Fruit fly (Drosophila melanogaster) whole organism, embryonic: ENCODE results near the gene dlt.

Experiments used
- BtbVII ChIP-seq: fragments of 200-800 bp; sonication (Bioruptor generic); optimal IDR thresholded peaks from 3 replicates; lab custom pipeline; 2017; ENCODE audit warnings: missing biosample characterization, mild to moderate bottlenecking, missing genetic modification characterization
- CG10267 ChIP-seq: fragments of 200-800 bp; sonication (Bioruptor generic); optimal IDR thresholded peaks from 2 replicates; lab custom pipeline; 2018; ENCODE audit warnings: missing biosample characterization, mild to moderate bottlenecking, missing genetic modification characterization, moderate library complexity
- CG10462 ChIP-seq: fragments of 200-800 bp; sonication (Bioruptor generic); optimal IDR thresholded peaks from 2 replicates; lab custom pipeline; 2016; ENCODE audit warnings: missing biosample characterization, missing genetic modification characterization
- CG10654 ChIP-seq: fragments of 200-800 bp; sonication (Bioruptor generic); optimal IDR thresholded peaks from 2 replicates; lab custom pipeline; 2016; ENCODE audit warnings: missing biosample characterization, missing genetic modification characterization
- CG11085 ChIP-seq: fragments of 200-800 bp; sonication (Bioruptor generic); IDR thresholded peaks from 2 replicates; pipeline ENCODE4 v1.3.6; 2022; ENCODE audit warnings: missing biosample characterization, missing genetic modification characterization
- CG11696 ChIP-seq: fragments of 200-800 bp; sonication (Bioruptor generic); IDR thresholded peaks from 2 replicates; pipeline ENCODE4 v1.3.6; 2022; ENCODE audit warnings: missing biosample characterization, missing genetic modification characterization
- CG12104 ChIP-seq: fragments of 200-800 bp; sonication (Bioruptor generic); optimal IDR thresholded peaks from 3 replicates; lab custom pipeline; 2016; ENCODE audit warnings: missing biosample characterization, missing genetic modification characterization
- CG16863 ChIP-seq: fragments of 200-800 bp; sonication (Bioruptor generic); optimal IDR thresholded peaks from 3 replicates; lab custom pipeline; 2016; ENCODE audit warnings: missing biosample characterization, missing genetic modification characterization
- CG17385 ChIP-seq: fragments of 200-800 bp; sonication (Bioruptor generic); optimal IDR thresholded peaks from 3 replicates; lab custom pipeline; 2018; ENCODE audit warnings: missing biosample characterization, mild to moderate bottlenecking, missing genetic modification characterization
- CG1792 ChIP-seq: fragments of 200-800 bp; sonication (Bioruptor generic); optimal IDR thresholded peaks from 2 replicates; lab custom pipeline; 2016; ENCODE audit warnings: missing biosample characterization, missing genetic modification characterization
- CG32767 ChIP-seq: fragments of 200-800 bp; sonication (Bioruptor generic); IDR thresholded peaks from 2 replicates; pipeline ENCODE4 v1.3.6; 2022; ENCODE audit warnings: missing biosample characterization, missing genetic modification characterization
- CG3407 ChIP-seq: fragments of 200-800 bp; sonication (Bioruptor generic); optimal IDR thresholded peaks from 2 replicates; lab custom pipeline; 2018; ENCODE audit warnings: missing biosample characterization, mild to moderate bottlenecking, missing genetic modification characterization
- CG34376 ChIP-seq: fragments of 200-800 bp; sonication (Bioruptor generic); optimal IDR thresholded peaks from 2 replicates; lab custom pipeline; 2018; ENCODE audit warnings: missing biosample characterization, mild to moderate bottlenecking, missing genetic modification characterization
- CG4328 ChIP-seq: fragments of 200-800 bp; sonication (Bioruptor generic); optimal IDR thresholded peaks from 3 replicates; lab custom pipeline; 2017; ENCODE audit warnings: missing biosample characterization, missing genetic modification reagents, missing genetic modification characterization
- CG7357 ChIP-seq: fragments of 200-800 bp; sonication (Bioruptor generic); IDR thresholded peaks from 3 replicates; pipeline ENCODE4 v1.3.6; 2022; ENCODE audit warnings: missing biosample characterization, missing genetic modification characterization
- CG7556 ChIP-seq: fragments of 200-800 bp; sonication (Bioruptor generic); optimal IDR thresholded peaks from 2 replicates; lab custom pipeline; 2017; ENCODE audit warnings: missing biosample characterization, mild to moderate bottlenecking, missing genetic modification characterization
- CG8290 ChIP-seq, 3 experiments: fragments of 200-800 bp; sonication (Bioruptor generic); optimal IDR thresholded peaks; 2 replicates each; lab custom pipeline; 2016 to 2019; ENCODE audit warnings: missing biosample characterization in 3 of 3, missing genetic modification characterization in 3 of 3, mild to moderate bottlenecking in 2 of 3, moderate library complexity in 1 of 3
- CG8944 ChIP-seq: fragments of 200-800 bp; sonication (Bioruptor generic); optimal IDR thresholded peaks from 3 replicates; lab custom pipeline; 2016; ENCODE audit warnings: missing biosample characterization, missing genetic modification characterization
- CG9609 ChIP-seq: fragments of 200-800 bp; sonication (Bioruptor generic); optimal IDR thresholded peaks from 3 replicates; lab custom pipeline; 2016; ENCODE audit warnings: missing biosample characterization, missing genetic modification characterization
- Fer3 ChIP-seq: fragments of 200-800 bp; sonication (Bioruptor generic); optimal IDR thresholded peaks from 2 replicates; lab custom pipeline; 2018; ENCODE audit warnings: missing biosample characterization, mild to moderate bottlenecking, missing genetic modification characterization, moderate library complexity
- GATAe ChIP-seq: fragments of 200-800 bp; sonication (Bioruptor generic); conservative IDR thresholded peaks from 2 replicates; pipeline ENCODE4 v1.3.6; 2022; ENCODE audit warnings: missing biosample characterization, missing genetic modification characterization
- H15 ChIP-seq: fragments of 200-800 bp; sonication (Bioruptor generic); IDR thresholded peaks from 3 replicates; pipeline ENCODE4 v1.3.6; 2022; ENCODE audit warnings: missing biosample characterization, missing genetic modification characterization
- Hey ChIP-seq: fragments of 200-800 bp; sonication (Bioruptor generic); optimal IDR thresholded peaks from 3 replicates; lab custom pipeline; 2018; ENCODE audit warnings: missing biosample characterization, mild to moderate bottlenecking, missing genetic modification characterization
- Hsf ChIP-seq: fragments of 200-800 bp; sonication (Bioruptor generic); optimal IDR thresholded peaks from 3 replicates; lab custom pipeline; 2016; ENCODE audit warnings: missing biosample characterization, missing genetic modification characterization
- NFAT ChIP-seq: fragments of 200-800 bp; sonication (Bioruptor generic); IDR thresholded peaks from 2 replicates; pipeline ENCODE4 v1.3.6; 2022; ENCODE audit warnings: missing biosample characterization, missing genetic modification characterization
- Nf-YC ChIP-seq: fragments of 200-800 bp; optimal IDR thresholded peaks from 3 replicates; lab custom pipeline; 2019; ENCODE audit warnings: missing biosample characterization, mild to moderate bottlenecking, missing genetic modification characterization, moderate library complexity
- Poxn ChIP-seq: fragments of 200-800 bp; sonication (Bioruptor generic); IDR thresholded peaks from 2 replicates; pipeline ENCODE4 v1.3.6; 2022; ENCODE audit warnings: missing biosample characterization, missing genetic modification characterization
- Side ChIP-seq: fragments of 200-800 bp; sonication (Bioruptor generic); optimal IDR thresholded peaks from 2 replicates; lab custom pipeline; 2016; ENCODE audit warnings: missing biosample characterization, missing genetic modification characterization
- Sin3A ChIP-seq: fragments of >200 bp; optimal IDR thresholded peaks from 2 replicates; lab custom pipeline; 2018
- Sry-δ ChIP-seq: fragments of 200-800 bp; sonication (Bioruptor generic); optimal IDR thresholded peaks from 2 replicates; lab custom pipeline; 2016; ENCODE audit warnings: missing biosample characterization, missing genetic modification characterization
- Xbp1 ChIP-seq: fragments of 200-800 bp; sonication (Bioruptor generic); optimal IDR thresholded peaks from 3 replicates; lab custom pipeline; 2016; ENCODE audit warnings: missing biosample characterization, mild to moderate bottlenecking, missing genetic modification characterization
- ac ChIP-seq: fragments of 200-800 bp; sonication (Bioruptor generic); optimal IDR thresholded peaks from 3 replicates; lab custom pipeline; 2017; ENCODE audit warnings: missing biosample characterization, mild to moderate bottlenecking, missing genetic modification characterization
- ap ChIP-seq: fragments of 200-800 bp; sonication (Bioruptor generic); IDR thresholded peaks from 2 replicates; pipeline ENCODE4 v1.3.6; 2022; ENCODE audit warnings: missing biosample characterization, missing genetic modification characterization
- ase ChIP-seq: fragments of 200-800 bp; sonication (Bioruptor generic); IDR thresholded peaks from 3 replicates; pipeline ENCODE4 v1.3.6; 2022; ENCODE audit warnings: missing biosample characterization, missing genetic modification characterization
- ash1 ChIP-seq: fragments of 200-800 bp; sonication (Bioruptor generic); optimal IDR thresholded peaks from 2 replicates; lab custom pipeline; 2018; ENCODE audit warnings: missing biosample characterization, mild to moderate bottlenecking, missing genetic modification characterization
- bbx ChIP-seq: fragments of 200-800 bp; sonication (Bioruptor generic); IDR thresholded peaks from 2 replicates; pipeline ENCODE4 v1.3.6; 2022; ENCODE audit warnings: missing biosample characterization, missing genetic modification characterization; ENCODE audit not compliant: partially characterized antibody
- cad ChIP-seq: fragments of >200 bp; optimal IDR thresholded peaks from 2 replicates; lab custom pipeline; 2017; ENCODE audit warnings: missing biosample characterization, missing genetic modification characterization
- dan ChIP-seq: fragments of 200-800 bp; sonication (Bioruptor generic); IDR thresholded peaks from 2 replicates; pipeline ENCODE4 v1.3.6; 2022; ENCODE audit warnings: missing biosample characterization, missing genetic modification characterization
- fd102C ChIP-seq: fragments of 200-800 bp; sonication (Bioruptor generic); optimal IDR thresholded peaks from 2 replicates; lab custom pipeline; 2018; ENCODE audit warnings: missing biosample characterization, mild to moderate bottlenecking, missing genetic modification characterization, moderate library complexity
- ftz-f1 ChIP-seq: fragments of 200-800 bp; sonication (Bioruptor generic); optimal IDR thresholded peaks from 2 replicates; lab custom pipeline; 2016; ENCODE audit warnings: missing biosample characterization, missing genetic modification characterization
- gem ChIP-seq: fragments of 200-800 bp; sonication (Bioruptor generic); optimal IDR thresholded peaks from 2 replicates; lab custom pipeline; 2019; ENCODE audit warnings: missing biosample characterization, mild to moderate bottlenecking, missing genetic modification characterization, moderate library complexity
- gfzf ChIP-seq: fragments of 200-800 bp; sonication (Bioruptor generic); optimal IDR thresholded peaks from 2 replicates; lab custom pipeline; 2016; ENCODE audit warnings: missing biosample characterization, mild to moderate bottlenecking, missing genetic modification characterization, moderate library complexity
- ind ChIP-seq: fragments of 200-800 bp; sonication (Bioruptor generic); optimal IDR thresholded peaks from 3 replicates; lab custom pipeline; 2016; ENCODE audit warnings: missing biosample characterization, missing genetic modification characterization
- inv ChIP-seq: fragments of 200-800 bp; sonication (Bioruptor generic); IDR thresholded peaks from 2 replicates; pipeline ENCODE4 v1.3.6; 2022; ENCODE audit warnings: missing biosample characterization, missing genetic modification characterization; ENCODE audit not compliant: partially characterized antibody
- jigr1 ChIP-seq: fragments of 200-800 bp; sonication (Bioruptor generic); IDR thresholded peaks from 3 replicates; pipeline ENCODE4 v1.3.6; 2022; ENCODE audit warnings: missing biosample characterization, missing genetic modification characterization
- otp ChIP-seq: fragments of 200-800 bp; sonication (Bioruptor generic); IDR thresholded peaks from 3 replicates; pipeline ENCODE4, ENCODE4 v1.3.6; 2022; ENCODE audit warnings: missing biosample characterization, missing genetic modification characterization
- pnt ChIP-seq: fragments of 200-800 bp; sonication (Bioruptor generic); optimal IDR thresholded peaks from 3 replicates; lab custom pipeline; 2016; ENCODE audit warnings: missing biosample characterization, missing genetic modification characterization
- slou ChIP-seq: fragments of 200-800 bp; sonication (Bioruptor generic); optimal IDR thresholded peaks from 3 replicates; lab custom pipeline; 2016; ENCODE audit warnings: missing biosample characterization, missing genetic modification characterization
- ssp ChIP-seq: fragments of 200-800 bp; sonication (Bioruptor generic); IDR thresholded peaks from 2 replicates; pipeline ENCODE4 v1.3.6; 2022; ENCODE audit warnings: missing biosample characterization, missing genetic modification characterization
- stc ChIP-seq: fragments of 200-800 bp; sonication (Bioruptor generic); IDR thresholded peaks from 2 replicates; pipeline ENCODE4 v1.3.6; 2022; ENCODE audit warnings: missing biosample characterization, missing genetic modification characterization
- ttk ChIP-seq: fragments of 200-800 bp; sonication (Bioruptor generic); IDR thresholded peaks from 2 replicates; pipeline ENCODE4 v2.1.2; 2022; ENCODE audit warnings: missing biosample characterization, missing genetic modification characterization
- z ChIP-seq: fragments of 200-800 bp; sonication (Bioruptor generic); IDR thresholded peaks from 3 replicates; pipeline ENCODE4 v1.3.6; 2022; ENCODE audit warnings: missing biosample characterization, missing genetic modification characterization

dlt gene

dm6 chr3L:1742552-1743097, 52.5 kb downstream of the dlt start (continued):
- TF ChIP-seq CG9609 (GFP tag; lab: Kevin White, UChicago) (no peak), Nf-YC (tag; lab: Kevin White, UChicago) (no peak), CG32767 (GFP tag; lab: Robert Waterston, UW) (no peak), ftz-f1 (GFP tag; lab: Kevin White, UChicago) (no peak), jigr1 (GFP tag; lab: Robert Waterston, UW) (no peak), ash1 (GFP tag; lab: Kevin White, UChicago) (no peak), ttk (GFP tag; lab: Robert Waterston, UW) (no peak), NFAT (GFP tag; lab: Robert Waterston, UW) (no peak), CG4328 (GFP tag; lab: Kevin White, UChicago) (peak; percentile 31), stc (GFP tag; lab: Robert Waterston, UW) (no peak), Sin3A (lab: Kevin White, UChicago) (no peak), z (GFP tag; lab: Robert Waterston, UW) (no peak), CG34376 (GFP tag; lab: Kevin White, UChicago) (peak; percentile 94), CG17385 (GFP tag; lab: Kevin White, UChicago) (no peak), CG8944 (no peak), cad (no peak), CG10267 (tag; lab: Kevin White, UChicago) (no peak), Xbp1 (GFP tag; lab: Kevin White, UChicago) (no peak), fd102C (no peak), ssp (GFP tag; lab: Robert Waterston, UW) (no peak), Side (no peak), ac (GFP tag; lab: Kevin White, UChicago) (peak; percentile 13), Poxn (GFP tag; lab: Robert Waterston, UW) (no peak), gem (peak; percentile 3), Sry-δ (GFP tag; lab: Kevin White, UChicago) (no peak), otp (GFP tag; lab: Robert Waterston, UW) (peak; percentile 15; the same call in 2 of the 3 replicates), H15 (GFP tag; lab: Robert Waterston, UW) (no peak), Hsf (GFP tag; lab: Kevin White, UChicago) (no peak), CG12104 (GFP tag; lab: Kevin White, UChicago) (peak; percentile 28), CG10462 (GFP tag; lab: Kevin White, UChicago) (no peak), CG7357 (GFP tag; lab: Robert Waterston, UW) (no peak), ind (GFP tag; lab: Kevin White, UChicago) (no peak), CG1792 (GFP tag; lab: Kevin White, UChicago) (no peak), ap (no peak), pnt (GFP tag; lab: Kevin White, UChicago) (no peak), dan (GFP tag; lab: Robert Waterston, UW) (no peak), CG3407 (GFP tag; lab: Kevin White, UChicago) (peak; percentile 11), ase (GFP tag; lab: Robert Waterston, UW) (no peak), bbx (GFP tag; lab: Robert Waterston, UW) (no peak), Fer3 (tag; lab: Kevin White, UChicago) (no peak), CG16863 (GFP tag; lab: Kevin White, UChicago) (no peak), CG11696 (GFP tag; lab: Robert Waterston, UW) (0 out of 2 replicates have a peak, but pooled peaks have one; percentile 42), slou (GFP tag; lab: Kevin White, UChicago) (no peak), GATAe (no peak), Hey (tag; lab: Kevin White, UChicago) (no peak), BtbVII (peak; percentile 40), gfzf (GFP tag; lab: Kevin White, UChicago) (no peak), CG7556 (GFP tag; lab: Kevin White, UChicago) (no peak), CG11085 (GFP tag; lab: Robert Waterston, UW) (no peak), CG10654 (GFP tag; lab: Kevin White, UChicago) (no peak), inv (no peak), CG8290 (GFP tag; optimal IDR thresholded peaks at IDR 0.05; lab: Kevin White, UChicago) (no peak), CG8290 (tag; optimal IDR thresholded peaks at IDR 0.05; lab: Kevin White, UChicago) (peak; percentile 20 to 22)
